Worm (Caenorhabditis elegans): ENCODE results near the gene T28A11.19.

Gene T28A11.19

DNA sequence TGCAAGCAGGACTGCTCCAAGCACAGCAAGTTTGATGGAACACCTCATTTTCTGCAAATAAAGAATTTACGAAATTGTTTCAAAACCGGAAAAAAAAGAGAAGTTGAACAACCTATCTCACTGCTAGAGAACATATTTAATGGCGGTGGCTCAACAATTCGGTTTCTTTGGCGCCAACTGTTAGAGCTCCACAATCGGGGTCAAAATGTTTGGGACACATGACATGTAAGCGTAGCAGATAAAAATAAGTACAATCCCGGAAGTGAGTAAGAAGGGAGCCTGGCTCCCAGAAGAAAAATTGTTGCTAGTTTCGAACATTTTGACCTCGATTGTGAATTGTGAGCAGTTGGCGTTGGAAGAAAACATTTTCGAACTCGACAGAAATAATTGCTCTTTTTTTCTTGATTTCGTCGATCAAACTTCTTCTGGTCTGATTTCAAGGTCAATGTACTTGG is 10.1 kb downstream of the T28A11.19 start, which contains the start of gene T28A11.16:
Gene T28A11.16 (minus strand): TSS at position 51 of the 455 bp plus-strand sequence.
- TF ChIP-seq K12H6.12 (tag; optimal IDR thresholded peaks at IDR 0.05) (no peak), him-1 (tag; optimal IDR thresholded peaks at IDR 0.05) (no peak), F37B4.10 (GFP tag; IDR thresholded peaks at IDR 0.05) (no peak), ztf-26 (tag; optimal IDR thresholded peaks at IDR 0.05) (no peak), ztf-28 (GFP tag; IDR thresholded peaks at IDR 0.05) (no peak), F57C9.4 (tag; optimal IDR thresholded peaks at IDR 0.05) (no peak), Y53G8AR.9 (GFP tag; conservative IDR thresholded peaks at IDR 0.05) (no peak), C17E4.6 (GFP tag; IDR thresholded peaks at IDR 0.05) (no peak), F10E7.11 (tag; optimal IDR thresholded peaks at IDR 0.05) (no peak), sptf-2 (GFP tag; optimal IDR thresholded peaks at IDR 0.05) (no peak), bed-1 (GFP tag; IDR thresholded peaks at IDR 0.05) (no peak), ztf-3 (GFP tag; optimal IDR thresholded peaks at IDR 0.05) (no peak), fkh-3 (tag; optimal IDR thresholded peaks at IDR 0.05) (no peak)

DNA sequence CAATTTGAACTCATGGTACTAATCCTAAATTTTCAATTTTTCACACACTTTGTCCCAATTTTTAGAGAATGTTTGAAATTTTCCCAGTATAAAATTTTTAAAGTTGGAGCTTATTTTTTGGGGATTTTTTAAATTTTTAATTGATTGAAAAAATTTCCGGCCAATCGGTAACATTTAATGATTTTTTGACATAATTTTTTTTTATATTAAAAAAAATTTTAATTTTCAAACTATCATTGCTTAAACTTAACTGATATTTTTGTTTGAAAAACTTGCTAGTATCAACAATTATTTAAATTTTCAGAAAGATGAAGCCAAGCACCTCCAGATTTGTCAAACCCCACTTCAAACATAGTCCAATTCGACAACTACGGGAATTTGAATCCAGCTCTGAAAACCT is 12.0 kb downstream of the T28A11.19 start, which contains the start of gene T28A11.22:
Gene T28A11.22 (plus strand): TSS at position 301 of the 400 bp plus-strand sequence.
- TF ChIP-seq aptf-2 (GFP tag; conservative IDR thresholded peaks at IDR 0.05) (no peak), egl-44 (GFP tag; IDR thresholded peaks at IDR 0.05) (no peak), nfyb-1 (GFP tag; IDR thresholded peaks at IDR 0.05) (no peak), ztf-3 (GFP tag; optimal IDR thresholded peaks at IDR 0.05) (no peak), hmg-20 (GFP tag; IDR thresholded peaks at IDR 0.05) (no peak), K11D2.4 (GFP tag; IDR thresholded peaks at IDR 0.05) (no peak), snpc-1.3 (tag; optimal IDR thresholded peaks at IDR 0.05; ENCODE audit: insufficient read depth) (no peak), ceh-91 (GFP tag; IDR thresholded peaks at IDR 0.05) (no peak)

DNA sequence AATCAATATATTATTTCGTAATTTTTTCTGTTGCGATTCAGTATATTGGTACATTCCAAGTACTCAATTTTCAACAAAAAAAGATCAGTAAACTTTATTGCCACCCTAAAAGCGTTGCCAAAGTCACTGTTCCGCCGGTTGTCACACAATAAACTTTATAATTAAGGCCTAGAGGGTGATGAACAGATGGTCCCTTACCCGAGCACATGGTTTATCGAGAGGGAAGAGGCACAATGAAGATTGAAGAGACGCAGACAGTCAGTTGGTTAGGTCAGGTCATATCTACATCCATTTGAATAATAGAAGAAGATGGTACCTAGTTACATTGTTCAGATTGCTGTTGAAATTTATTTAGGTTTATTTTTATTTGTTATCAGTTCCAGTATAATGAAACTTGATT is 12.5 kb downstream of the T28A11.19 start:
- TF ChIP-seq madf-10 (tag; optimal IDR thresholded peaks at IDR 0.05), result no peak
- no peak for TF ChIP-seq lin-54 (GFP tag; optimal IDR thresholded peaks at IDR 0.05)
- TF ChIP-seq hmg-1.2 (GFP tag; IDR thresholded peaks at IDR 0.05), result peak; percentile 50; the same call in 1 of the 2 replicates
- no peak for TF ChIP-seq lin-26 (GFP tag; IDR thresholded peaks at IDR 0.05)
- no peak for TF ChIP-seq lin-35 (GFP tag; optimal IDR thresholded peaks at IDR 0.05)

- TF ChIP-seq mcd-1 (GFP tag; IDR thresholded peaks at IDR 0.05) (no peak), zim-3 (tag; optimal IDR thresholded peaks at IDR 0.05) (no peak), dox-1 (GFP tag; IDR thresholded peaks at IDR 0.05) (no peak), sdz-38 (tag; optimal IDR thresholded peaks at IDR 0.05) (no peak), gei-17 (GFP tag; optimal IDR thresholded peaks at IDR 0.05) (no peak), ztf-26 (tag; optimal IDR thresholded peaks at IDR 0.05) (no peak), akir-1 (GFP tag; optimal IDR thresholded peaks at IDR 0.05) (no peak), him-1 (tag; optimal IDR thresholded peaks at IDR 0.05) (no peak), B0336.3 (GFP tag; IDR thresholded peaks at IDR 0.05) (no peak), madf-8 (GFP tag; conservative IDR thresholded peaks at IDR 0.05) (no peak), K11D2.4 (GFP tag; IDR thresholded peaks at IDR 0.05) (no peak), aptf-2 (GFP tag; conservative IDR thresholded peaks at IDR 0.05) (no peak), chd-7 (tag; optimal IDR thresholded peaks at IDR 0.05) (no peak), ztf-6 (GFP tag; IDR thresholded peaks at IDR 0.05) (no peak), attf-6 (GFP tag; IDR thresholded peaks at IDR 0.05) (no peak), nfya-1 (tag; optimal IDR thresholded peaks at IDR 0.05; ENCODE audit: borderline replicate concordance, insufficient read depth) (no peak), ztf-28 (GFP tag; IDR thresholded peaks at IDR 0.05) (no peak), nhr-90 (tag; optimal IDR thresholded peaks at IDR 0.05) (no peak), snpc-3.4 (tag; optimal IDR thresholded peaks at IDR 0.05) (no peak), Y53F4B.3 (GFP tag; IDR thresholded peaks at IDR 0.05) (no peak)
Measured at ce11 chrV:3256051-3256450, 13.3 kb downstream of the T28A11.19 start, which contains the start of gene srt-63. srt-63 (minus strand) TSS chrV:3256151.

Data from whole organism, young adult.